Fruit fly (Drosophila melanogaster): ENCODE measurements around the gene CG33181.
A peak's percentile ranks its signal among the peaks of the same experiment; 100 is the strongest.

Gene CG33181

DNA sequence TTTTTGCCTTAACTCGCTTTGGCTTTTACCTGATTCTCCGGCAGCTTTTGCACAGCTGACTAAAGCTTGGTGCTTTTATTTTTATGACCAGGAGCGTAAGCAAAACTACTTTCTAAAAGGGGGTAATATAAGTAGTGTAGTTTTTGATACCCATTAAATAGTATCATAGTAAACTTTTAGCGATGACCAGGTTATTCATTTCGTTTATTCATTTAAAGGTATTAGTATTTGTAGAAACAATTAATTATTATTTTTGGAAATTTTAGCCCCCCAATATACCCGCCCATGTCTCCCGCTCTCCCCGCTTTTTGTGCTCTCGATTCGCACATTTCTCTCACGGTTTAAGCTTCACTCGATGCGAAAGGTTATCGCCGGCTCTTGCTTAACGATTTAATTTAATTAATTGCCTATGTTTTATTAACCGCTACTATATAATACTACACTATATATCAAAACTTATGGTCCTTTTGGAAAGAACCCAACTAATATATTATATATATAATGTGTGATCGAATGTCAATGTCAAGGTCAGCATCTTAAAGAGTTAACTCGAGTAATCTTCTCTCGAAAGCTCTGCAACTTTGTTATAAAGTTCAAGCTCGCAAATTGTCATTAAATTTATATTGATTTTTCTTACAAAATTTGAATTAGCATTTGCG, 24.6 kb upstream of the CG33181 start, which contains the start of gene Sptr (continued):
- TF ChIP-seq Met (GFP tag; optimal IDR thresholded peaks at IDR 0.05) = peak; percentile 96
- TF ChIP-seq CG11902 (GFP tag; optimal IDR thresholded peaks at IDR 0.05) = peak; percentile 86
- peak; percentile 82 for TF ChIP-seq Eip93F (GFP tag; optimal IDR thresholded peaks at IDR 0.05)
- TF ChIP-seq spab (GFP tag; optimal IDR thresholded peaks at IDR 0.05) = peak; percentile 89
- peak; percentile 94 for TF ChIP-seq achi (GFP tag; optimal IDR thresholded peaks at IDR 0.05)
- TF ChIP-seq CG15336 (GFP tag; IDR thresholded peaks at IDR 0.05) = peak; percentile 96
- TF ChIP-seq CG3919 (GFP tag; optimal IDR thresholded peaks at IDR 0.05) = peak; percentile 95
- peak; percentile 96 for TF ChIP-seq CG8119 (GFP tag; IDR thresholded peaks at IDR 0.05)
- TF ChIP-seq vri (GFP tag; optimal IDR thresholded peaks at IDR 0.05) = peak; percentile 93
- TF ChIP-seq Hr39 (GFP tag; optimal IDR thresholded peaks at IDR 0.05) = peak; percentile 90
- TF ChIP-seq CG6792 (GFP tag; optimal IDR thresholded peaks at IDR 0.05) = peak; percentile 95
- peak; percentile 95 for TF ChIP-seq net (GFP tag; optimal IDR thresholded peaks at IDR 0.05)
- peak; percentile 90 for TF ChIP-seq CG10669 (GFP tag; optimal IDR thresholded peaks at IDR 0.05)
- TF ChIP-seq CG6854 (GFP tag; optimal IDR thresholded peaks at IDR 0.05) = peak; percentile 93
- TF ChIP-seq ss (GFP tag; optimal IDR thresholded peaks at IDR 0.05) = peak; percentile 92 to 96
- peak; percentile 90 for TF ChIP-seq Hr4 (GFP tag; optimal IDR thresholded peaks at IDR 0.05)
- peak; percentile 92 for TF ChIP-seq CG6808 (GFP tag; optimal IDR thresholded peaks at IDR 0.05)
- peak; percentile 97 for TF ChIP-seq esn (GFP tag; optimal IDR thresholded peaks at IDR 0.05)
- peak; percentile 92 for TF ChIP-seq CG7368 (GFP tag; optimal IDR thresholded peaks at IDR 0.05)
- peak; percentile 80 for TF ChIP-seq Blimp-1 (GFP tag; optimal IDR thresholded peaks at IDR 0.05)
- TF ChIP-seq cyc (GFP tag; optimal IDR thresholded peaks at IDR 0.05) = peak; percentile 92
- TF ChIP-seq Ets96B (tag; optimal IDR thresholded peaks at IDR 0.05) = peak; percentile 95
- peak; percentile 92 for TF ChIP-seq Sox14 (GFP tag; optimal IDR thresholded peaks at IDR 0.05)
- TF ChIP-seq dac (GFP tag; optimal IDR thresholded peaks at IDR 0.05) = peak; percentile 86
- TF ChIP-seq Gug (GFP tag; IDR thresholded peaks at IDR 0.05) = peak; percentile 91
- peak; percentile 84 for TF ChIP-seq CG4318 (GFP tag; optimal IDR thresholded peaks at IDR 0.05)
- peak; percentile 92 for TF ChIP-seq CG10631 (GFP tag; optimal IDR thresholded peaks at IDR 0.05)
- TF ChIP-seq Smox (GFP tag; optimal IDR thresholded peaks at IDR 0.05) = peak; percentile 95
- peak; percentile 96 for TF ChIP-seq topi (GFP tag; optimal IDR thresholded peaks at IDR 0.05)
- peak; percentile 90 for TF ChIP-seq Ets21C (GFP tag; optimal IDR thresholded peaks at IDR 0.05)
- TF ChIP-seq Hr38 (GFP tag; optimal IDR thresholded peaks at IDR 0.05) = no peak

DNA sequence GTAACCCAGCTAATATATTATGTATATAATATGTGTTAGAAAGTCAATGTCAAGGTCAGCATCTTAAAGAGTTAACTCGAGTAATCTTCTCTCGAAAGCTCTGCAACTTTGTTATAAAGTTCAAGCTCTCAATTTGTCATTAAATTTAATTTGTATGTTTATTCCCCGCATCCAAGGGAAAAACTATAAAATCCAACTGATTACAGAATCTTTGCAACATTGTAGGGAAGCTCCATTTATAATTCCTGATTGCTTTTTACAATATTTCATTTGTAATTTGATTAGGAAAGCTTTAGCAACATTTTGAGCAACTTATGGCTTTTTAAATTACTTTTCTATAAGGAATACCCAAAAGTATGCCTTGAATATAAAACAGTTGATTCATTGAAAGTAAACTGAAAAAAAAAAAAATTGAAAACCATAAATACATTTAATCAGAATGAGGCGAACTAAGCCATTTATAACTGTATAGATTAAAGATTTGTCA, 22.4 kb upstream of the CG33181 start:
- TF ChIP-seq spab (GFP tag; optimal IDR thresholded peaks at IDR 0.05) = no peak
- TF ChIP-seq dsx (GFP tag; optimal IDR thresholded peaks at IDR 0.05; ENCODE audit: poor library complexity, severe bottlenecking) = peak; percentile 97
- TF ChIP-seq CG7368 (GFP tag; optimal IDR thresholded peaks at IDR 0.05) = no peak
- peak; percentile 4 for TF ChIP-seq Eip78C (GFP tag)

DNA sequence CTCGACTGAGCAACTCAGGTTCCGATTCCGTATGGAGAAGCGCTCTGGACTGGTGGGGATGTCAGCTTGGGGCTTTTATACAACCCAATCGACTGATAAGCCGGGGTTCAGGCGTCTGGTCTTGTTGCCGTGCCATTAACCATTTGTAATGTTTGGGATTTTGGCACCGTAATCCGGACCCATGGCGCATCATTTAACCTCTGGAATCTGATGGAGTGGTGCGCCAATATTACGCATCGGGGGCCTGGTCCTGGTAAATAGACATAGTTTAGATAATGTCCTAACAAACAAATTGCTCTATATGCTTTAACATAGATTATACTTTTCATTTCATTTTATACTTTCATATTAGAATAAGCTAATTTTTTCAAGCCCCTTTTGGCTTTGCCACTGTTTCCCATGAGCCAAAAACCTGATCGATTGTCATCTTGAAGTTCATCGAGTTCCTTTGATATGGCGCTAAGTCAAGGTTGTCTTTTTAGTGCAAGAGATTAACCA, 20.1 kb upstream of the CG33181 start, which contains the start of gene CG12116:
Gene CG12116 (minus strand): TSS at position 51 of the 498 bp plus-strand sequence.
- TF ChIP-seq Ets96B (tag; optimal IDR thresholded peaks at IDR 0.05) (no peak), Met (GFP tag; optimal IDR thresholded peaks at IDR 0.05) (peak; percentile 13), Sox102F (GFP tag; optimal IDR thresholded peaks at IDR 0.05) (peak; percentile 18), Hr39 (GFP tag; optimal IDR thresholded peaks at IDR 0.05) (peak; percentile 24), svp (GFP tag) (peak; percentile 98), CG6163 (GFP tag; IDR thresholded peaks at IDR 0.05) (no peak), CG31627 (GFP tag; optimal IDR thresholded peaks at IDR 0.05) (peak; percentile 7), Smox (GFP tag; optimal IDR thresholded peaks at IDR 0.05) (peak; percentile 18)

Data from whole organism, prepupa.